Worm (Caenorhabditis elegans): Measurements from ENCODE around the gene cpz-2.

ce11 chrV:13375861-13376260, 5.1 kb upstream of the cpz-2 start:
- TF ChIP-seq unc-39 (tag; optimal IDR thresholded peaks at IDR 0.05) = no peak
- no peak for TF ChIP-seq unc-120 (tag; optimal IDR thresholded peaks at IDR 0.05; ENCODE audit: poor library complexity, severe bottlenecking)
- TF ChIP-seq zip-8 (tag; optimal IDR thresholded peaks at IDR 0.05) = peak; percentile 62
- no peak for TF ChIP-seq elt-1 (tag; optimal IDR thresholded peaks at IDR 0.05; ENCODE audit: borderline replicate concordance, insufficient read depth)
- TF ChIP-seq lsy-2 (tag; optimal IDR thresholded peaks at IDR 0.05) = no peak
- no peak for TF ChIP-seq nhr-12 (tag; optimal IDR thresholded peaks at IDR 0.05)
- TF ChIP-seq elt-3 (tag; optimal IDR thresholded peaks at IDR 0.05) = no peak
- TF ChIP-seq pha-4 (tag; optimal IDR thresholded peaks at IDR 0.05) = no peak
- no peak for TF ChIP-seq unc-62 (GFP tag; optimal IDR thresholded peaks at IDR 0.05)
